Worm (Caenorhabditis elegans) whole organism, young adult: Measurements from ENCODE around the gene Y46E12A.5.

ENCODE experiments used
- F57A8.1 ChIP-seq: fragments of 200-800 bp; sonication (Bioruptor generic); optimal IDR thresholded peaks from 2 replicates; lab custom pipeline; 2018; ENCODE audit warnings: mild to moderate bottlenecking, missing genetic modification characterization, moderate library complexity, missing compliant biosample characterization
- lin-54 ChIP-seq: fragments of 200-800 bp; sonication (Bioruptor generic); optimal IDR thresholded peaks from 2 replicates; lab custom pipeline; 2018; ENCODE audit warnings: mild to moderate bottlenecking, missing genetic modification characterization, missing compliant biosample characterization
- lsl-1 ChIP-seq: fragments of 200-800 bp; sonication (Bioruptor generic); optimal IDR thresholded peaks from 2 replicates; lab custom pipeline; 2018; ENCODE audit warnings: mild to moderate bottlenecking, missing genetic modification characterization, moderate library complexity, missing compliant biosample characterization
- rec-8 ChIP-seq, 2 experiments: sonication (generic microtip); optimal IDR thresholded peaks; 2 replicates each; lab custom pipeline; 2016; ENCODE audit warnings: mild to moderate bottlenecking in 2 of 2, missing genetic modification characterization in 2 of 2, missing genetic modification reagents in 2 of 2, missing genotype in 2 of 2, missing biosample characterization in 1 of 2, missing compliant biosample characterization in 1 of 2, moderate library complexity in 1 of 2
- sptf-2 ChIP-seq: fragments of 200-800 bp; sonication (Bioruptor generic); optimal IDR thresholded peaks from 2 replicates; lab custom pipeline; 2018; ENCODE audit warnings: mild to moderate bottlenecking, missing genetic modification characterization, missing compliant biosample characterization

DNA sequence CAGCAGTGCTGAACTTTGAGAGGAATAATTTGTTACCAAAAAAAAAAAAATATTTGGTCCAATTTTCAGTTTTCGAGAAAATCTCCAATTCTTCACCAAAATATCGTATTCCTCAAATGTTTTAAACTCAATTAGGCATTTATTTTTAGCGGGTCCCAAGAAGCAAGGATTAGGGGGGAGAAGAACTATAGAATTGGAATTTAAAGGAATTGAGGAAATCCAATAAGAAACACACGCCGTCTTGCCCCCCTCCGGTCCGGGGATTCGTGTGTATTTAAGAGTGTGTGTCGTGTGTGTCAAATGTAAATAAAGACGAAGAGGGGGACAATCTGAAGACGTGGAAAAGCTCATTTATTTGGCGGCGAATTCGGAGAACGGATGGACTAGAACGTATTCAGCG is 24.6 kb downstream of the Y46E12A.5 start:
- TF ChIP-seq lsl-1 (GFP tag; lab: Kevin White, UChicago) (no peak), F57A8.1 (GFP tag; lab: Kevin White, UChicago) (no peak), lin-54 (no peak), sptf-2 (no peak), rec-8 (tag; optimal IDR thresholded peaks at IDR 0.05; lab: Kevin White, UChicago) (no peak)
